Fruit fly (Drosophila melanogaster): ENCODE measurements around the gene eIF5B.

The eIF5B gene

DNA sequence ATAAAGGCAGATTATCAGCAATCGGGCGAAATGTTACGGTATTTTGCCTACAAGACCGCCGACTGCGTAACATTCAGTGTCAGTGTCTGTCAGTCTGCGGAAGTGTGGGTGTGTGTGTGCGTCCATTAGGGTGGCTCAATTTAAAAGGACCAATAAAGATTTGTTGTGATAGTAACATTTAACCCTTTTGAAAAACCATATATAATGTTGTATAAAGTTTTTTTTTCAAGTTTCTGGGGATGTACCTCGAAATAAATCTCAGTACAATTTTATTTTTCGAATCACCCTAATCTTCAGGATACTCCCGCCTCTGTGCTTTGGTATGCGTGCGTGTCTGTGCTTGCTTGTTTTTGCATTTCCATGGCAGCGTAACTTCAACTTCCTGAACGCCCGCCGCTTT is 12.0 kb upstream of the eIF5B start (continued):
- TF ChIP-seq Fer2 (tag; optimal IDR thresholded peaks at IDR 0.05): peak; percentile 72
- peak; percentile 57; the same call in 1 of the 3 replicates for TF ChIP-seq CG34422 (GFP tag; IDR thresholded peaks at IDR 0.05)
- peak; percentile 47 for TF ChIP-seq Chrac-16 (GFP tag; optimal IDR thresholded peaks at IDR 0.05)
- TF ChIP-seq CG11456 (GFP tag; IDR thresholded peaks at IDR 0.05): peak; percentile 78
- TF ChIP-seq sug (tag; optimal IDR thresholded peaks at IDR 0.05): peak; percentile 73
- TF ChIP-seq CG18476 (GFP tag; optimal IDR thresholded peaks at IDR 0.05): peak; percentile 14
- TF ChIP-seq GATAe (GFP tag; conservative IDR thresholded peaks at IDR 0.05): no peak
- TF ChIP-seq CG6791 (GFP tag; IDR thresholded peaks at IDR 0.05; ENCODE audit: partially characterized antibody): no peak

dm6 chr3L:3472063-3472528 is 11.3 kb upstream of the eIF5B start, which contains the start of the genes CG32267 and CG42324:
CG32267 (minus strand) TSS chr3L:3472113.
CG42324 (plus strand) TSS chr3L:3472447.
- TF ChIP-seq CG11504 (tag; optimal IDR thresholded peaks at IDR 0.05): peak; percentile 1
- TF ChIP-seq pita (GFP tag; optimal IDR thresholded peaks at IDR 0.05): peak; percentile 12
- no peak for TF ChIP-seq HmgZ (tag; optimal IDR thresholded peaks at IDR 0.05)
- peak; percentile 12 for TF ChIP-seq CG17829 (tag; optimal IDR thresholded peaks at IDR 0.05)
- TF ChIP-seq stwl (tag; optimal IDR thresholded peaks at IDR 0.05): peak; percentile 90
- TF ChIP-seq CG16813 (GFP tag; IDR thresholded peaks at IDR 0.05; ENCODE audit: partially characterized antibody): 0 out of 3 replicates have a peak, but pooled peaks have one; percentile 21
- peak; percentile 24 for TF ChIP-seq CG17186 (GFP tag; optimal IDR thresholded peaks at IDR 0.05)
- TF ChIP-seq CTCF (GFP tag; optimal IDR thresholded peaks at IDR 0.05): peak; percentile 25
- peak; percentile 79 for TF ChIP-seq CG9797 (GFP tag; optimal IDR thresholded peaks at IDR 0.05)
- TF ChIP-seq CG2712 (tag; optimal IDR thresholded peaks at IDR 0.05): peak; percentile 7
- 0 out of 4 replicates have a peak, but pooled peaks have one; percentile 21 for TF ChIP-seq chinmo (GFP tag; IDR thresholded peaks at IDR 0.05; ENCODE audit: partially characterized antibody)
- TF ChIP-seq CG33213 (GFP tag; optimal IDR thresholded peaks at IDR 0.05): peak; percentile 25
- peak; percentile 79 for TF ChIP-seq pzg (GFP tag; optimal IDR thresholded peaks at IDR 0.05)
- TF ChIP-seq pfk (GFP tag; optimal IDR thresholded peaks at IDR 0.05): no peak
- TF ChIP-seq unc-4 (GFP tag; IDR thresholded peaks at IDR 0.05; ENCODE audit: partially characterized antibody): no peak
- peak; percentile 25 for TF ChIP-seq BEAF-32 (GFP tag; optimal IDR thresholded peaks at IDR 0.05)
- no peak for TF ChIP-seq CG6254 (GFP tag; optimal IDR thresholded peaks at IDR 0.05)
- no peak for TF ChIP-seq CG8478 (optimal IDR thresholded peaks at IDR 0.05)
- TF ChIP-seq CG15514 (GFP tag; optimal IDR thresholded peaks at IDR 0.05): peak; percentile 33
- peak; percentile 10 for TF ChIP-seq MESR4 (GFP tag; optimal IDR thresholded peaks at IDR 0.05)
- peak; percentile 35 for TF ChIP-seq Sin3A (optimal IDR thresholded peaks at IDR 0.05)
- TF ChIP-seq CG10267 (tag; optimal IDR thresholded peaks at IDR 0.05): peak; percentile 0
- no peak for TF ChIP-seq HLH54F (GFP tag; optimal IDR thresholded peaks at IDR 0.05)
- no peak for TF ChIP-seq CG12104 (GFP tag; optimal IDR thresholded peaks at IDR 0.05)
- peak; percentile 23 for TF ChIP-seq phol (tag; optimal IDR thresholded peaks at IDR 0.05)
- TF ChIP-seq CG14710 (tag; optimal IDR thresholded peaks at IDR 0.05): peak; percentile 27
- TF ChIP-seq Scr (GFP tag; IDR thresholded peaks at IDR 0.05; ENCODE audit: partially characterized antibody): 0 out of 2 replicates have a peak, but pooled peaks have one; percentile 28
- TF ChIP-seq CG1603 (tag; optimal IDR thresholded peaks at IDR 0.05): peak; percentile 7
- no peak for TF ChIP-seq CG11398 (GFP tag; optimal IDR thresholded peaks at IDR 0.05)
- no peak for TF ChIP-seq CG8765 (GFP tag; IDR thresholded peaks at IDR 0.05)
- TF ChIP-seq CG17328 (GFP tag; IDR thresholded peaks at IDR 0.05): no peak
- peak; percentile 17 for TF ChIP-seq Lhr (GFP tag; optimal IDR thresholded peaks at IDR 0.05)
- no peak for TF ChIP-seq da (GFP tag; optimal IDR thresholded peaks at IDR 0.05)
- TF ChIP-seq crp (GFP tag; optimal IDR thresholded peaks at IDR 0.05): peak in 1 of 2 experiments; percentile 59
- 0 out of 2 replicates have a peak, but pooled peaks have one; percentile 6 for TF ChIP-seq Bgb (GFP tag; IDR thresholded peaks at IDR 0.05; ENCODE audit: partially characterized antibody)
- peak; percentile 25 for TF ChIP-seq CG12659 (GFP tag; optimal IDR thresholded peaks at IDR 0.05)
- peak; percentile 78 for TF ChIP-seq gfzf (GFP tag; optimal IDR thresholded peaks at IDR 0.05)
- peak; percentile 24; the same call in 1 of the 3 replicates for TF ChIP-seq knrl (GFP tag; IDR thresholded peaks at IDR 0.05; ENCODE audit: partially characterized antibody)
